Worm (Caenorhabditis elegans) whole organism, midembryonic: Measurements from ENCODE around the gene C38C3.6.

Source experiments
- T22C8.4 ChIP-seq: fragments of 200-800 bp; sonication (Bioruptor generic); IDR thresholded peaks from 2 replicates; pipeline ENCODE4 v1.3.6; 2022; ENCODE audit warnings: missing genetic modification characterization, missing compliant biosample characterization
- cog-1 ChIP-seq: sonication (generic microtip); optimal IDR thresholded peaks from 2 replicates; lab custom pipeline; 2016; ENCODE audit warnings: missing genetic modification characterization, missing compliant biosample characterization
- flt-1 ChIP-seq: fragments of 200-800 bp; sonication (Bioruptor generic); IDR thresholded peaks from 2 replicates; pipeline ENCODE4 v1.3.6; 2022; ENCODE audit warnings: missing genetic modification characterization, missing compliant biosample characterization
- klf-2 ChIP-seq: fragments of 200-800 bp; sonication (Bioruptor generic); conservative IDR thresholded peaks from 2 replicates; pipeline ENCODE4 v1.3.6; 2022; ENCODE audit warnings: missing genetic modification reagents, missing genetic modification characterization, missing compliant biosample characterization
- med-1 ChIP-seq: sonication (generic microtip); optimal IDR thresholded peaks from 2 replicates; lab custom pipeline; 2017; ENCODE audit warnings: missing genetic modification characterization, mild to moderate bottlenecking, missing compliant biosample characterization, antibody characterized with exemption, missing genetic modification reagents; ENCODE audit not compliant: insufficient read depth
- ref-1 ChIP-seq: fragments of 200-800 bp; sonication (Bioruptor generic); conservative IDR thresholded peaks from 2 replicates; pipeline ENCODE4 v1.3.6; 2022; ENCODE audit warnings: missing genetic modification reagents, missing genetic modification characterization, missing compliant biosample characterization
- tab-1 ChIP-seq: fragments of 200-800 bp; sonication (Bioruptor generic); IDR thresholded peaks from 2 replicates; pipeline ENCODE4 v1.3.6; 2022; ENCODE audit warnings: missing genetic modification characterization, missing compliant biosample characterization
- ztf-23 ChIP-seq: fragments of 200-800 bp; sonication (Bioruptor generic); IDR thresholded peaks from 2 replicates; pipeline ENCODE4 v1.3.6; 2022; ENCODE audit warnings: missing genetic modification reagents, missing genetic modification characterization, missing compliant biosample characterization
- ztf-29 ChIP-seq: fragments of 200-800 bp; sonication (Bioruptor generic); IDR thresholded peaks from 2 replicates; pipeline ENCODE4 v1.3.6; 2022; ENCODE audit warnings: missing genetic modification reagents, missing genetic modification characterization, missing compliant biosample characterization

C38C3.6 gene

DNA sequence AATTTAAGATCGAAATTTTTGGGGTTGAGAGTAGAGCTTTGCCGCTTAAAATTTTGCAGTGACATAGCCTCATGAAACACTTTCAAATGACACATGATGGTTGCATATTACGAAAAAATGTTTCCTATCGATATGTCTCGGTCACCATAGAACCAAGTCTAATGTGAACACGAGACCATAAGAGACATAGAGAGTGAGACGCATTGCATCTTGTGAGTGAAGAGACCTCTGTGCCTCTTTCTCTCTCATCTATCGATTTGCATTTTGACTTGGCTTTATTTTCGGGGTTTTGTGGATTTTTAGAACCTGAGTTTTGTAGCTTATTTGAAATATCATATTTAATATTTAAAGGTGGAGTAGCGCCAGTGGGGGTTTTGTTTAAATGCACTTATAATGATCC, 24.5 kb downstream of the C38C3.6 start:
- TF ChIP-seq cog-1 (tag; lab: Kevin White, UChicago) = no peak
- TF ChIP-seq T22C8.4 (GFP tag; lab: Robert Waterston, UW) = peak; percentile 60

DNA sequence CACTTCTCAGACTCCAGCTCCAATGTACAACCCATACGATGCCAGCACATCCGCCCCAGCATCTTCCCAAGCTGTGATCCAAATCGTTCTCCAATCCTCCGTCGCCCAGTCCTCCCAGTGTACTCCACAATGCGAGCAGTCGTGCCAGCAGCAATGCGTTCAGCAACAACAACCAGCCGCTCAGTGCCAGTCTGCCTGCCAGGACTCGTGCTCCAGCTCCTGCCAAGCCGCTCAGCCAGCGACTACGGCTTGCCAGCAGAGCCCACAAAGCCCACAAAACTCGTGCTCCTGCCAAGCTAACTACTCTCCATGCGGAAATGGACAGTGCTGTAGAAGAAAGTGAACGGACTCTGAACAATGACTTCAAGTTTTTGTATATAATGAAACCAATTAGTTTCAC, 25.5 kb downstream of the C38C3.6 start:
- TF ChIP-seq ztf-29 (no peak), flt-1 (GFP tag; lab: Robert Waterston, UW) (no peak), med-1 (GFP tag; lab: Kevin White, UChicago) (no peak)

DNA sequence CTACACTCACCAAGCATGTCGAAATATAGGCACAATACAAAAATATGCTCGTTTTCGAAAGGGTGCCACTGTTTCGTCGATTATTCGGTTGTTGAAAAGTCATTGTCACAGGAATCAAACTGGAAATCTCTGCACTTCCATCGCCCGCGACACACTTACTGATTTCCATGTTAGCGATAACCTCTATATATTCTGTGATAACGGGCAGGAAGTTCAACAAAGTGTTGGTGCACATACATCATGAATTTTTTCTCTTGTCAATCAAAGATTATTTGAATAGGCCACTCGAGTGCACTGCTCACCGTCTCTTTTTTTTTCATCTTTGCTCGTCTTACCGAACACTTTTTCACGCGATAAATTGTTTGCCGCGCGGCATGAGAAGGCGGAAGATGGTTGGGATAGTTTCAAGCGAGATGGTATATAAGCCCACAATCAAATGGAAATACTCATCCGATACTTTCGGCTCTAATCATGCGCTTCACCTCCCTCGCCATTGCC, 26.8 kb downstream of the C38C3.6 start, which contains the start of the genes fpn-1.2 and pqn-54:
Gene fpn-1.2 (minus strand): TSS at position 157 of the 498 bp plus-strand sequence.
Gene pqn-54 (plus strand): TSS at position 448 of the 498 bp plus-strand sequence.
- no peak for TF ChIP-seq ztf-23 (GFP tag; lab: Robert Waterston, UW)
- no peak for TF ChIP-seq ztf-29
- TF ChIP-seq tab-1 = no peak
- TF ChIP-seq T22C8.4 (GFP tag; lab: Robert Waterston, UW) = no peak
- TF ChIP-seq ref-1 = no peak
- TF ChIP-seq med-1 (GFP tag; lab: Kevin White, UChicago) = no peak
- no peak for TF ChIP-seq klf-2 (GFP tag; lab: Robert Waterston, UW)
- TF ChIP-seq cog-1 (tag; lab: Kevin White, UChicago) = no peak
- no peak for TF ChIP-seq flt-1 (GFP tag; lab: Robert Waterston, UW)

DNA sequence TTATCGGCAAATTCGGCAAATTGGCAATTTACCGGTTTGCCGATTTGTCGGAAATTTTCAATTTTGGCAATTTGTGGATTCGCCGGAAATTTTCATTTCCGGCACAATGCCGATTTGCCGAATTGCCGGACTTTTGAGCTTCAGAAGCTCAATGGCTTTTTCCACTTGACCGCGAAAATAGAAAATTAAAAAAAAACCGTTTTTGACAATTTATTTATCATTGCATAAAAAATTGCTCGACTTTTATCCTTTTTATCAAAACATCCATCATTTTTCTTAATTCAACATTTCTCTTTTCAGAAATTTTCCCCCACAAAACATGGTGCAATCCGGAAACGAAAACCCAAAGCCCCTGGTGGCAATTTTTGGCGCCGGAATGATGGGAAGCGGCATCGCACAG, 31.3 kb downstream of the C38C3.6 start, which contains the start of gene hacd-1:
Gene hacd-1 (plus strand): TSS at position 301 of the 400 bp plus-strand sequence.
- TF ChIP-seq ztf-23 (GFP tag; lab: Robert Waterston, UW) = no peak
- no peak for TF ChIP-seq flt-1 (GFP tag; lab: Robert Waterston, UW)
- TF ChIP-seq ref-1 = no peak
- TF ChIP-seq T22C8.4 (GFP tag; lab: Robert Waterston, UW) = no peak
- no peak for TF ChIP-seq med-1 (GFP tag; lab: Kevin White, UChicago)
- TF ChIP-seq tab-1 = no peak
- TF ChIP-seq cog-1 (tag; lab: Kevin White, UChicago) = no peak

DNA sequence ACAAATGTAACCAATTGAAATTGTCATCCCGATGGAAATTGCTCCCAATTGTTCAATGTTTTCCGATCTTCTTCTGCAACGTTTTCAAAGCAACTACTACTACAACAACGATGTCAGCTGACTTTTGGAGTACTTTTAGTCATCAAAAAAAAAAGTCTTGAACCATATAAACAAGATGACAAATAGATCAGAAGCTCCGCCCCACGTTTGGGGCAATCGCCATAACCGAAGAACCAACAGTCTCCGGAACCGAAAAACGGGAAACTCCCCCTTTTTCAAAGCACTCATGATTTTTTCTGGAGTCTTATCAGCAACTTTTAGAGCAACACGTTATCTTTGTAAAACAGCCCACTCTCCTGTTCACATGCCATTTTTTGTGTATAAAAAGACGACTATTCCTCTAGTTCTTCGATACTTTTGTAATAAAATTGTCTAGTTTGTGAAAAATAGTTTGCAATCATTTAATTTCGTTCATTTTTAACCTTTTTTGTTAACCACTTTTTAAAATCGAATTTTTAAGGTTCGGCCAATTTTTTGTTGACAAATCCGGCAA, 32.0 kb downstream of the C38C3.6 start:
- TF ChIP-seq tab-1 (no peak), flt-1 (GFP tag; lab: Robert Waterston, UW) (no peak), ztf-29 (no peak), cog-1 (tag; lab: Kevin White, UChicago) (no peak), ref-1 (no peak), ztf-23 (GFP tag; lab: Robert Waterston, UW) (no peak), T22C8.4 (GFP tag; lab: Robert Waterston, UW) (no peak), klf-2 (GFP tag; lab: Robert Waterston, UW) (no peak), med-1 (GFP tag; lab: Kevin White, UChicago) (no peak)

DNA sequence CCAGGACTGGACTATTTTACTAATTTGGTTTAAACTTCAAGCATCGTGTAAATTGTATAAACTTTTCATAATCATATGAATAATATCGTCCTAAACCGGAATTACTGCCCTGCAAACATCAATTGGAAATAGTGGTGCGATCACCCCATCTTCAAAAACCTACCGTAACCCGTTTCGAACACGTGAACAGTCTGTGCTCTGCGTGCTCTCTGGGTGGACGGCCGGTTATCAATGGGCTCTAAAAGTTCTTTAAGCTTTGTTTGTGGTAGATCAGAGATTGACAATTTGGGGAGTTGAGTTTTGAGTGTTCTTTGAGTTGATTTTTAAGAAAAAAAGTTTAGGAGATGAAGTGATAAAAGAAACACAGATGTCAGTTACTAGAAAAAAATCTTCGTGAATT, 34.8 kb downstream of the C38C3.6 start:
- no peak for TF ChIP-seq ref-1
- TF ChIP-seq klf-2 (GFP tag; lab: Robert Waterston, UW) = no peak
- no peak for TF ChIP-seq tab-1
- TF ChIP-seq med-1 (GFP tag; lab: Kevin White, UChicago) = no peak
- no peak for TF ChIP-seq cog-1 (tag; lab: Kevin White, UChicago)
- TF ChIP-seq ztf-29 = no peak
- no peak for TF ChIP-seq flt-1 (GFP tag; lab: Robert Waterston, UW)
- TF ChIP-seq ztf-23 (GFP tag; lab: Robert Waterston, UW) = no peak
- no peak for TF ChIP-seq T22C8.4 (GFP tag; lab: Robert Waterston, UW)

DNA sequence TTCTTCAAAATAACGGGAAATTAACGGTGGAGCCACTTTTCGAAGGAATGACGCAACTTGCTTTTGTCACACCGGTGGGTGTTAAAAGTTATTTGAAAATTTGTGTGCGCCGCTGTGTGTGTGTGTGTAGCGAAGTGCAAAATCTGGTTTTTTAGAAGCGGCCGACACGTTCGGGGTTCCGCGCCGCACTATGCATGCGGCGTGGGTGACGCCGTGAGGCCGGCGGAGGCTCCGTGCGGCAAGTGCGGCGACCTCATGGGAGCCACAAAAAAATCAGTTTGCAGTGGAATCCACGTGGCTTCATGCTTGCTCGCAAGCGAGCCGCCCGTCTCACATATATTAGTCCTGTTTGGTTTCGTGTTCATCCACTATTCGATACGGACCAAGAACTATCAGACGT, 36.1 kb downstream of the C38C3.6 start:
- TF ChIP-seq tab-1 (no peak), flt-1 (GFP tag; lab: Robert Waterston, UW) (no peak), ref-1 (no peak), T22C8.4 (GFP tag; lab: Robert Waterston, UW) (no peak), med-1 (GFP tag; lab: Kevin White, UChicago) (no peak), ztf-23 (GFP tag; lab: Robert Waterston, UW) (no peak), cog-1 (tag; lab: Kevin White, UChicago) (no peak), ztf-29 (no peak), klf-2 (GFP tag; lab: Robert Waterston, UW) (no peak)

DNA sequence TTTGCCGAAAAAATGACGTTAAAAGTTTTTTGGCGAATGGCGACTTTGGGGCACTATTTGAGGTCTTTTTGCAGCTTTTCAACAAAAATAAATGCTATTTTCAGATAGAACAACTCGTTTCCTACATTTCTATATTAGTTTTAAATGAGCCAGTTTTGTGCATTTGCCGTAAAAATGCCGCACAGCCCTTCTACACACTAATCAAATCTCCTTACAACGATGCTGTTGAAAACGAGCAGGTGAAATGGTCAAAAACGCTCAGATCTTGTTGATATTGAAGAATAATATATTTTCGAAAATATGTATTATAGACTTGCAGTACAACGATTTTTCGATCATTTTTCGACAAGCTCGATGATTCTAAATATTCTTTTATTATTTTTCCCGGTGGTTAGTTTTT, 36.6 kb downstream of the C38C3.6 start, which contains the start of gene chil-14:
Gene chil-14 (plus strand): TSS at position 301 of the 400 bp plus-strand sequence.
- TF ChIP-seq klf-2 (GFP tag; lab: Robert Waterston, UW) (no peak), ref-1 (no peak), ztf-29 (no peak), cog-1 (tag; lab: Kevin White, UChicago) (no peak)

DNA sequence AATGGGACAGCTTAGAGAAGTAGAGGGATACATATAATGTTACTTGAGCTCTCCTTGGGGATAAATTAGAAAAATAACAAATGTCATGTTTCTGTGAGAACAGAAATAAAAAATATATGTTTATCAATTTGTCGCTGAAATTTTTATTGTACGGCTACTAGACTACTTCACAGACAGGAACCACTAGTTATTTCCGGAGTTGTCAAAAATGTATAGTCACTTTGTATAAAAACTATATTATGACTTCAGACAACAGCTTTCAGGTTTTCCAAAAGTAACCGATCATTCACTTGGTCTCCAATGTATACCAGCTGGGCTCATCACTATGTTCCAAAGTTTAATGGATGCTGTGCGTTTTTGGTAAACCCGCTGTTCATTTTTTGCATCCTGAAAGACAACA, 40.1 kb downstream of the C38C3.6 start, which contains the start of gene srj-23:
Gene srj-23 (plus strand): TSS at position 301 of the 400 bp plus-strand sequence.
- TF ChIP-seq tab-1 = no peak
- no peak for TF ChIP-seq ztf-29
- no peak for TF ChIP-seq klf-2 (GFP tag; lab: Robert Waterston, UW)
- TF ChIP-seq ztf-23 (GFP tag; lab: Robert Waterston, UW) = no peak
- TF ChIP-seq T22C8.4 (GFP tag; lab: Robert Waterston, UW) = no peak
- no peak for TF ChIP-seq flt-1 (GFP tag; lab: Robert Waterston, UW)
- no peak for TF ChIP-seq cog-1 (tag; lab: Kevin White, UChicago)
- no peak for TF ChIP-seq ref-1
- TF ChIP-seq med-1 (GFP tag; lab: Kevin White, UChicago) = no peak

DNA sequence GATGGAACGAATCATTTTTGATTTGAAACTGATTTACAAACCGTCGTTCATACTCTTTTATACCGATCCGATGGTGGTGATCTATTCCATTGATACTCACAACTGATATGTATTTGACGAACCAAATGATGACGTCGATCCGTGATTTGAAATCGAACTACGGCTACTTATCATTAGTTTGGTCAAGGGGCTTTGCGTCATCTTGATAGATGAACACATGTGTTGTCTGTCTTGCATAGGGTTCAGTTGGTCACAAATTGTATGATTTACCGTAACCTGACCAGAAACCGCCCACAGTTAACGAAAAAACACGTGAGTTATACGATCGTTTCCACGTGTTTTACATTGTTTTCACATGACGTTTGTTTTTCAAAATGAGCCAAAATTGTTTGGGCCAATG, 41.2 kb downstream of the C38C3.6 start, which contains the start of gene cnc-2:
Gene cnc-2 (minus strand): TSS at position 24 of the 400 bp plus-strand sequence.
- TF ChIP-seq cog-1 (tag; lab: Kevin White, UChicago) (no peak), ztf-29 (no peak), ztf-23 (GFP tag; lab: Robert Waterston, UW) (no peak), klf-2 (GFP tag; lab: Robert Waterston, UW) (no peak), med-1 (GFP tag; lab: Kevin White, UChicago) (no peak), T22C8.4 (GFP tag; lab: Robert Waterston, UW) (no peak), ref-1 (no peak), flt-1 (GFP tag; lab: Robert Waterston, UW) (no peak), tab-1 (no peak)
